Fruit fly (Drosophila melanogaster) whole organism, embryonic: ENCODE results near the gene Kdsr.

ENCODE experiments used
- Abd-B ChIP-seq: fragments of 200-800 bp; sonication (Bioruptor generic); optimal IDR thresholded peaks from 2 replicates; lab custom pipeline; 2018; ENCODE audit warnings: missing biosample characterization, mild to moderate bottlenecking, missing genetic modification characterization, moderate library complexity
- Adf1 ChIP-seq: fragments of 200-800 bp; sonication (Bioruptor generic); IDR thresholded peaks from 2 replicates; pipeline ENCODE4 v1.3.6; 2022; ENCODE audit warnings: missing biosample characterization, missing genetic modification characterization
- Antp ChIP-seq: fragments of 200-800 bp; sonication (Bioruptor generic); optimal IDR thresholded peaks from 3 replicates; lab custom pipeline; 2016; ENCODE audit warnings: missing biosample characterization, missing genetic modification characterization
- Atf6 ChIP-seq: fragments of 200-800 bp; sonication (Bioruptor generic); IDR thresholded peaks from 2 replicates; pipeline ENCODE4 v1.3.6; 2022; ENCODE audit warnings: missing biosample characterization, missing genetic modification characterization
- Awh ChIP-seq: fragments of 200-800 bp; sonication (Bioruptor generic); IDR thresholded peaks from 2 replicates; pipeline ENCODE4, ENCODE4 v1.3.6; 2022; ENCODE audit warnings: missing biosample characterization, missing genetic modification characterization
- Bteb2 ChIP-seq: fragments of 200-800 bp; sonication (Bioruptor generic); optimal IDR thresholded peaks from 2 replicates; lab custom pipeline; 2016; ENCODE audit warnings: missing biosample characterization, missing genetic modification characterization
- CG11695 ChIP-seq: fragments of 200-800 bp; sonication (Bioruptor generic); IDR thresholded peaks from 3 replicates; pipeline ENCODE4 v1.3.6; 2022; ENCODE audit warnings: missing biosample characterization, missing genetic modification characterization
- CG11723 ChIP-seq: fragments of 200-800 bp; sonication (Bioruptor generic); optimal IDR thresholded peaks from 2 replicates; lab custom pipeline; 2017; ENCODE audit warnings: missing biosample characterization, mild to moderate bottlenecking, missing genetic modification characterization
- CG16813 ChIP-seq: fragments of 200-800 bp; sonication (Bioruptor generic); IDR thresholded peaks from 3 replicates; pipeline ENCODE4 v1.3.6; 2022; ENCODE audit warnings: missing biosample characterization, missing genetic modification characterization; ENCODE audit not compliant: partially characterized antibody
- CG17186 ChIP-seq: fragments of 200-800 bp; sonication (Bioruptor generic); optimal IDR thresholded peaks from 3 replicates; lab custom pipeline; 2017; ENCODE audit warnings: missing biosample characterization, missing genetic modification reagents, missing genetic modification characterization
- CG30020 ChIP-seq: fragments of 200-800 bp; optimal IDR thresholded peaks from 2 replicates; lab custom pipeline; 2019; ENCODE audit warnings: missing biosample characterization, mild to moderate bottlenecking, missing genetic modification characterization, moderate library complexity
- CG30431 ChIP-seq: fragments of 200-800 bp; sonication (Bioruptor generic); optimal IDR thresholded peaks from 2 replicates; lab custom pipeline; 2017; ENCODE audit warnings: missing biosample characterization, missing genetic modification characterization
- CG32772 ChIP-seq: fragments of 200-800 bp; sonication (Bioruptor generic); IDR thresholded peaks from 2 replicates; pipeline ENCODE4 v1.3.6; 2022; ENCODE audit warnings: missing biosample characterization, missing genetic modification characterization
- CG4820 ChIP-seq: fragments of 200-800 bp; sonication (Bioruptor generic); optimal IDR thresholded peaks from 3 replicates; lab custom pipeline; 2016; ENCODE audit warnings: missing biosample characterization, missing genetic modification characterization
- CG9609 ChIP-seq: fragments of 200-800 bp; sonication (Bioruptor generic); optimal IDR thresholded peaks from 3 replicates; lab custom pipeline; 2016; ENCODE audit warnings: missing biosample characterization, missing genetic modification characterization
- CHES-1-like ChIP-seq: fragments of 200-800 bp; sonication (Bioruptor generic); optimal IDR thresholded peaks from 2 replicates; lab custom pipeline; 2016; ENCODE audit warnings: missing biosample characterization, missing genetic modification characterization
- Dll ChIP-seq: fragments of 200-800 bp; sonication (Bioruptor generic); IDR thresholded peaks from 4 replicates; pipeline ENCODE4 v1.3.6; 2022; ENCODE audit warnings: missing biosample characterization, missing genetic modification characterization; ENCODE audit not compliant: partially characterized antibody
- E2f2 ChIP-seq: fragments of 200-800 bp; sonication (Bioruptor generic); IDR thresholded peaks from 2 replicates; pipeline ENCODE4 v1.3.6; 2022; ENCODE audit warnings: missing biosample characterization, missing genetic modification characterization
- Ets65A ChIP-seq: fragments of 200-800 bp; sonication (Bioruptor generic); peaks from one replicate; lab custom pipeline; 2016; ENCODE audit warnings: missing biosample characterization, missing genetic modification characterization
- Ets97D ChIP-seq: fragments of 200-800 bp; sonication (Bioruptor generic); optimal IDR thresholded peaks from 3 replicates; lab custom pipeline; 2016; ENCODE audit warnings: missing biosample characterization, missing genetic modification characterization
- HHEX ChIP-seq: fragments of 200-800 bp; sonication (Bioruptor generic); optimal IDR thresholded peaks from 3 replicates; lab custom pipeline; 2017; ENCODE audit warnings: missing biosample characterization, mild to moderate bottlenecking, missing genetic modification characterization, missing genetic modification reagents
- HLH4C ChIP-seq: fragments of 200-800 bp; sonication (Bioruptor generic); IDR thresholded peaks from 3 replicates; pipeline ENCODE4 v1.3.6; 2022; ENCODE audit warnings: missing biosample characterization, missing genetic modification characterization; ENCODE audit not compliant: partially characterized antibody
- HmgZ ChIP-seq: fragments of 200-800 bp; sonication (Bioruptor generic); optimal IDR thresholded peaks from 2 replicates; lab custom pipeline; 2018; ENCODE audit warnings: missing biosample characterization, mild to moderate bottlenecking, missing genetic modification characterization
- Mad ChIP-seq: fragments of 200-800 bp; sonication (Bioruptor generic); optimal IDR thresholded peaks from 2 replicates; lab custom pipeline; 2016; ENCODE audit warnings: missing biosample characterization, missing genetic modification characterization
- Med ChIP-seq: fragments of 200-800 bp; sonication (Bioruptor generic); peaks from one replicate; lab custom pipeline; 2016; ENCODE audit warnings: missing biosample characterization, missing genetic modification characterization, mild to moderate bottlenecking, inconsistent platforms, moderate library complexity
- Opbp ChIP-seq: fragments of 200-800 bp; sonication (Bioruptor generic); IDR thresholded peaks from 3 replicates; pipeline ENCODE4 v1.3.6; 2022; ENCODE audit warnings: missing biosample characterization, missing genetic modification characterization; ENCODE audit not compliant: partially characterized antibody
- Scr ChIP-seq: fragments of 200-800 bp; sonication (Bioruptor generic); IDR thresholded peaks from 2 replicates; pipeline ENCODE4 v1.3.6; 2022; ENCODE audit warnings: missing biosample characterization, missing genetic modification characterization; ENCODE audit not compliant: partially characterized antibody
- TFAM ChIP-seq: fragments of 200-800 bp; sonication (Bioruptor generic); optimal IDR thresholded peaks from 2 replicates; lab custom pipeline; 2017; ENCODE audit warnings: missing biosample characterization, missing genetic modification characterization, inconsistent platforms
- Taf1 ChIP-seq: fragments of 200-800 bp; sonication (Bioruptor generic); IDR thresholded peaks from 2 replicates; pipeline ENCODE4 v1.3.6; 2022; ENCODE audit warnings: missing biosample characterization, missing genetic modification characterization
- Tbp ChIP-seq: fragments of >200 bp; optimal IDR thresholded peaks from 2 replicates; lab custom pipeline; 2018; ENCODE audit warnings: missing biosample characterization, missing genetic modification characterization
- corto ChIP-seq: fragments of 200-800 bp; sonication (Bioruptor generic); optimal IDR thresholded peaks from 2 replicates; lab custom pipeline; 2016; ENCODE audit warnings: missing biosample characterization, mild to moderate bottlenecking, missing genetic modification characterization, moderate library complexity
- dati ChIP-seq: fragments of 200-800 bp; sonication (Bioruptor generic); IDR thresholded peaks from 2 replicates; pipeline ENCODE4 v1.3.6; 2022; ENCODE audit warnings: missing biosample characterization, missing genetic modification characterization
- dm ChIP-seq: fragments of 200-800 bp; sonication (Bioruptor generic); optimal IDR thresholded peaks from 3 replicates; lab custom pipeline; 2016; ENCODE audit warnings: missing biosample characterization, missing genetic modification characterization
- gsb-n ChIP-seq: fragments of 200-800 bp; sonication (Bioruptor generic); optimal IDR thresholded peaks from 3 replicates; lab custom pipeline; 2018; ENCODE audit warnings: missing biosample characterization, mild to moderate bottlenecking, missing genetic modification characterization
- knrl ChIP-seq: fragments of 200-800 bp; sonication (Bioruptor generic); IDR thresholded peaks from 3 replicates; pipeline ENCODE4 v1.3.6; 2022; ENCODE audit warnings: missing biosample characterization, missing genetic modification characterization; ENCODE audit not compliant: partially characterized antibody
- nerfin-2 ChIP-seq: fragments of 200-800 bp; sonication (Bioruptor generic); IDR thresholded peaks from 2 replicates; pipeline ENCODE4 v1.3.6; 2022; ENCODE audit warnings: missing biosample characterization, missing genetic modification characterization; ENCODE audit not compliant: partially characterized antibody
- pros ChIP-seq: fragments of 200-800 bp; sonication (Bioruptor generic); optimal IDR thresholded peaks from 3 replicates; lab custom pipeline; 2019; ENCODE audit warnings: missing biosample characterization, mild to moderate bottlenecking, missing genetic modification characterization, moderate library complexity
- ranshi ChIP-seq: fragments of 200-800 bp; sonication (Bioruptor generic); IDR thresholded peaks from 2 replicates; pipeline ENCODE4 v1.3.6; 2022; ENCODE audit warnings: missing biosample characterization, missing genetic modification characterization
- salm ChIP-seq: fragments of 200-800 bp; sonication (Bioruptor generic); optimal IDR thresholded peaks from 2 replicates; lab custom pipeline; 2018; ENCODE audit warnings: missing biosample characterization, mild to moderate bottlenecking, missing genetic modification characterization
- sd ChIP-seq: fragments of 200-800 bp; sonication (Bioruptor generic); optimal IDR thresholded peaks from 3 replicates; lab custom pipeline; 2018; ENCODE audit warnings: missing biosample characterization, mild to moderate bottlenecking, missing genetic modification characterization, moderate library complexity
- tin ChIP-seq: fragments of 200-800 bp; sonication (Bioruptor generic); optimal IDR thresholded peaks from 3 replicates; lab custom pipeline; 2016; ENCODE audit warnings: missing biosample characterization, missing genetic modification characterization
- unpg ChIP-seq: fragments of 200-800 bp; sonication (Bioruptor generic); optimal IDR thresholded peaks from 3 replicates; lab custom pipeline; 2018; ENCODE audit warnings: missing biosample characterization, mild to moderate bottlenecking, missing genetic modification characterization, moderate library complexity
- usp ChIP-seq: fragments of >200 bp; optimal IDR thresholded peaks from 2 replicates; lab custom pipeline; 2017; ENCODE audit warnings: missing biosample characterization, missing genetic modification characterization
- vfl ChIP-seq: fragments of 200-800 bp; sonication (Bioruptor generic); optimal IDR thresholded peaks from 2 replicates; lab custom pipeline; 2016; ENCODE audit warnings: missing biosample characterization, missing genetic modification characterization
- vvl ChIP-seq: fragments of 200-800 bp; sonication (Bioruptor generic); IDR thresholded peaks from 2 replicates; pipeline ENCODE4 v1.3.6; 2022; ENCODE audit warnings: missing biosample characterization, missing genetic modification characterization
- wek ChIP-seq: fragments of 200-800 bp; sonication (Bioruptor generic); optimal IDR thresholded peaks from 3 replicates; lab custom pipeline; 2018; ENCODE audit warnings: missing biosample characterization, mild to moderate bottlenecking, missing genetic modification characterization, moderate library complexity

Gene Kdsr

dm6 chr3R:25232271-25232989, 29.9 kb downstream of the Kdsr start, which contains the start of gene Cad96Cb (continued):
- TF ChIP-seq Taf1 (no peak), HLH4C (GFP tag; lab: Robert Waterston, UW) (no peak), usp (no peak), gsb-n (tag; lab: Kevin White, UChicago) (peak; percentile 86), CG11723 (GFP tag; lab: Kevin White, UChicago) (peak; percentile 80), Tbp (GFP tag; lab: Kevin White, UChicago) (no peak), CHES-1-like (GFP tag; lab: Kevin White, UChicago) (peak; percentile 52), Awh (peak; percentile 25; the same call in 1 of the 2 replicates), Adf1 (GFP tag; lab: Robert Waterston, UW) (no peak), wek (GFP tag; lab: Kevin White, UChicago) (peak; percentile 35)

dm6 chr3R:25225483-25225882, 36.8 kb downstream of the Kdsr start:
- TF ChIP-seq Ets65A (peak; percentile 91), HHEX (no peak)
- TF ChIP-seq, all 482 proteins: peak for 1

- TF ChIP-seq salm (tag; lab: Kevin White, UChicago) (no peak), corto (GFP tag; lab: Kevin White, UChicago) (no peak), CG11695 (GFP tag; lab: Robert Waterston, UW) (no peak), unpg (GFP tag; lab: Kevin White, UChicago) (no peak), CG9609 (GFP tag; lab: Kevin White, UChicago) (no peak), vvl (0 out of 2 replicates have a peak, but pooled peaks have one; percentile 37), TFAM (no peak), knrl (GFP tag; lab: Robert Waterston, UW) (peak; percentile 89), Scr (GFP tag; lab: Robert Waterston, UW) (peak; percentile 88), Dll (GFP tag; lab: Robert Waterston, UW) (peak; percentile 89), Mad (GFP tag; lab: Kevin White, UChicago) (peak; percentile 3), Ets97D (peak; percentile 74), CG30020 (tag; lab: Kevin White, UChicago) (peak; percentile 76), ranshi (GFP tag; lab: Robert Waterston, UW) (no peak), CG4820 (GFP tag; lab: Kevin White, UChicago) (no peak), wek (GFP tag; lab: Kevin White, UChicago) (peak; percentile 99), Opbp (GFP tag; lab: Robert Waterston, UW) (peak; percentile 90; the same call in 2 of the 3 replicates), E2f2 (GFP tag; lab: Robert Waterston, UW) (peak; percentile 71), CG16813 (GFP tag; lab: Robert Waterston, UW) (peak; percentile 89), Antp (no peak), CG17186 (peak; percentile 2), Bteb2 (GFP tag; lab: Kevin White, UChicago) (no peak), vfl (GFP tag; lab: Kevin White, UChicago) (no peak), sd (tag; lab: Kevin White, UChicago) (no peak), Abd-B (GFP tag; lab: Kevin White, UChicago) (no peak), pros (GFP tag; lab: Kevin White, UChicago) (no peak), HmgZ (tag; lab: Kevin White, UChicago) (peak; percentile 44), Atf6 (GFP tag; lab: Robert Waterston, UW) (no peak), dm (peak; percentile 17), tin (no peak), CG32772 (GFP tag; lab: Robert Waterston, UW) (no peak), dati (no peak), CG30431 (no peak), nerfin-2 (GFP tag; lab: Robert Waterston, UW) (peak; percentile 93), Med (GFP tag; lab: Kevin White, UChicago) (peak; percentile 88)
Measured at dm6 chr3R:25221203-25221807, 41.0 kb downstream of the Kdsr start, which contains the start of gene Alg9. Gene Alg9 (plus strand): TSS chr3R:25221589.
